Fruit fly (Drosophila melanogaster): ENCODE data around the gene salt.

Gene salt

dm6 chr3R:31758587-31759167, 4.2 kb upstream of the salt start, which contains the start of gene CG2187 (continued):
- no peak for TF ChIP-seq ken (GFP tag; IDR thresholded peaks at IDR 0.05)
- no peak for TF ChIP-seq CG34224 (GFP tag; IDR thresholded peaks at IDR 0.05; ENCODE audit: partially characterized antibody)
- no peak for TF ChIP-seq jing (GFP tag; optimal IDR thresholded peaks at IDR 0.05)
- TF ChIP-seq wor (GFP tag; IDR thresholded peaks at IDR 0.05), result no peak
- TF ChIP-seq Six4 (GFP tag; optimal IDR thresholded peaks at IDR 0.05), result no peak
- no peak for TF ChIP-seq salm (tag; optimal IDR thresholded peaks at IDR 0.05)
- TF ChIP-seq H2.0 (GFP tag; IDR thresholded peaks at IDR 0.05), result no peak
- no peak for TF ChIP-seq ash1 (GFP tag; optimal IDR thresholded peaks at IDR 0.05)
- peak; percentile 25 for TF ChIP-seq CG13424 (tag; optimal IDR thresholded peaks at IDR 0.05)
- 0 out of 2 replicates have a peak, but pooled peaks have one; percentile 17 for TF ChIP-seq stc (GFP tag; IDR thresholded peaks at IDR 0.05)
- no peak for TF ChIP-seq eve (GFP tag; optimal IDR thresholded peaks at IDR 0.05)
- TF ChIP-seq fd64A (GFP tag; optimal IDR thresholded peaks at IDR 0.05), result peak; percentile 46
- peak; percentile 25 for TF ChIP-seq CG10431 (GFP tag; optimal IDR thresholded peaks at IDR 0.05)
- TF ChIP-seq TFAM (GFP tag; optimal IDR thresholded peaks at IDR 0.05), result no peak
- peak; percentile 36 for TF ChIP-seq sens (GFP tag)
- TF ChIP-seq CG3847 (GFP tag; IDR thresholded peaks at IDR 0.05), result no peak
- TF ChIP-seq CG3407 (GFP tag; optimal IDR thresholded peaks at IDR 0.05), result peak; percentile 0
- peak; percentile 18 for TF ChIP-seq CG1603 (tag; optimal IDR thresholded peaks at IDR 0.05)
- TF ChIP-seq Nf-YA (GFP tag; IDR thresholded peaks at IDR 0.05), result no peak
- no peak for TF ChIP-seq CG6254 (GFP tag; optimal IDR thresholded peaks at IDR 0.05)
- no peak for TF ChIP-seq pum (GFP tag; optimal IDR thresholded peaks at IDR 0.05)
- no peak for TF ChIP-seq YL-1 (GFP tag; optimal IDR thresholded peaks at IDR 0.05)
- peak; percentile 61 for TF ChIP-seq ATbp (GFP tag; optimal IDR thresholded peaks at IDR 0.05)
- TF ChIP-seq ci (GFP tag; IDR thresholded peaks at IDR 0.05), result peak; percentile 60
- TF ChIP-seq Myb (GFP tag; optimal IDR thresholded peaks at IDR 0.05), result no peak
- TF ChIP-seq bsh (GFP tag; optimal IDR thresholded peaks at IDR 0.05), result peak in 1 of 2 experiments; percentile 29
- no peak for TF ChIP-seq hth (optimal IDR thresholded peaks at IDR 0.05)
- TF ChIP-seq ab (GFP tag; optimal IDR thresholded peaks at IDR 0.05), result no peak
- no peak for TF ChIP-seq CG15011 (GFP tag; optimal IDR thresholded peaks at IDR 0.05)
- no peak for TF ChIP-seq CG17359 (tag; optimal IDR thresholded peaks at IDR 0.05)
- no peak for TF ChIP-seq CG2875 (GFP tag; optimal IDR thresholded peaks at IDR 0.05)
- TF ChIP-seq CG18599 (GFP tag; optimal IDR thresholded peaks at IDR 0.05), result peak; percentile 45
- no peak for TF ChIP-seq CG9817 (tag; optimal IDR thresholded peaks at IDR 0.05)
- no peak for TF ChIP-seq Atf6 (GFP tag; IDR thresholded peaks at IDR 0.05)
- TF ChIP-seq CG10959 (GFP tag; IDR thresholded peaks at IDR 0.05), result no peak
- no peak for TF ChIP-seq nmo (GFP tag; optimal IDR thresholded peaks at IDR 0.05)
- TF ChIP-seq gt (GFP tag; IDR thresholded peaks at IDR 0.05), result no peak
- no peak for TF ChIP-seq CG13775 (GFP tag; optimal IDR thresholded peaks at IDR 0.05)
- TF ChIP-seq CG17829 (tag; optimal IDR thresholded peaks at IDR 0.05), result no peak
- no peak for TF ChIP-seq pan (optimal IDR thresholded peaks at IDR 0.05)
- TF ChIP-seq pan (GFP tag; optimal IDR thresholded peaks at IDR 0.05 in 1 of 2, IDR thresholded peaks at IDR 0.05 in 1 of 2), result no peak
- TF ChIP-seq Hr78 (GFP tag; optimal IDR thresholded peaks at IDR 0.05), result peak in 1 of 2 experiments; percentile 9
- TF ChIP-seq trem (tag; optimal IDR thresholded peaks at IDR 0.05), result no peak
- TF ChIP-seq unpg (GFP tag; optimal IDR thresholded peaks at IDR 0.05), result peak; percentile 16
- TF ChIP-seq CG12391 (tag; optimal IDR thresholded peaks at IDR 0.05), result no peak
- no peak for TF ChIP-seq fd102C (GFP tag; optimal IDR thresholded peaks at IDR 0.05)

Measured in whole organism, embryonic.